Fruit fly (Drosophila melanogaster) whole organism, embryonic: ENCODE measurements around the gene CG2321.

Source experiments
- Asciz ChIP-seq: fragments of 200-800 bp; sonication (Bioruptor generic); optimal IDR thresholded peaks from 2 replicates; lab custom pipeline; 2017; ENCODE audit warnings: missing biosample characterization, mild to moderate bottlenecking, missing genetic modification characterization, missing genetic modification reagents
- CG10979 ChIP-seq: fragments of 200-800 bp; sonication (Bioruptor generic); optimal IDR thresholded peaks from 2 replicates; lab custom pipeline; 2018; ENCODE audit warnings: missing biosample characterization, mild to moderate bottlenecking, missing genetic modification characterization, moderate library complexity
- CG11504 ChIP-seq: fragments of 200-800 bp; sonication (Bioruptor generic); optimal IDR thresholded peaks from 3 replicates; lab custom pipeline; 2019; ENCODE audit warnings: missing biosample characterization, mild to moderate bottlenecking, missing genetic modification characterization, moderate library complexity
- CG11723 ChIP-seq: fragments of 200-800 bp; sonication (Bioruptor generic); optimal IDR thresholded peaks from 2 replicates; lab custom pipeline; 2017; ENCODE audit warnings: missing biosample characterization, mild to moderate bottlenecking, missing genetic modification characterization
- CG15601 ChIP-seq: fragments of 200-800 bp; sonication (Bioruptor generic); optimal IDR thresholded peaks from 3 replicates; lab custom pipeline; 2019; ENCODE audit warnings: missing biosample characterization, mild to moderate bottlenecking, missing genetic modification characterization, moderate library complexity
- CG17361 ChIP-seq: fragments of 200-800 bp; sonication (Bioruptor generic); IDR thresholded peaks from 3 replicates; pipeline ENCODE4 v1.3.6; 2022; ENCODE audit warnings: missing biosample characterization, missing genetic modification characterization
- CG2116 ChIP-seq: fragments of 200-800 bp; sonication (Bioruptor generic); optimal IDR thresholded peaks from 3 replicates; lab custom pipeline; 2018; ENCODE audit warnings: missing biosample characterization, mild to moderate bottlenecking, missing genetic modification characterization
- CG3065 ChIP-seq: fragments of 200-800 bp; sonication (Bioruptor generic); optimal IDR thresholded peaks from 2 replicates; lab custom pipeline; 2016; ENCODE audit warnings: missing biosample characterization, missing genetic modification characterization
- CG3163 ChIP-seq: fragments of 200-800 bp; sonication (Bioruptor generic); optimal IDR thresholded peaks from 3 replicates; lab custom pipeline; 2016; ENCODE audit warnings: missing biosample characterization, missing genetic modification characterization
- CG32532 ChIP-seq: fragments of 200-800 bp; sonication (Bioruptor generic); IDR thresholded peaks from 2 replicates; pipeline ENCODE4 v1.3.6; 2022; ENCODE audit warnings: missing biosample characterization, missing genetic modification characterization
- CG3847 ChIP-seq: fragments of 200-800 bp; sonication (Bioruptor generic); IDR thresholded peaks from 2 replicates; pipeline ENCODE4 v1.3.6; 2022; ENCODE audit warnings: missing biosample characterization, missing genetic modification characterization
- CG42726 ChIP-seq: fragments of 200-800 bp; sonication (Bioruptor generic); IDR thresholded peaks from 2 replicates; pipeline ENCODE4 v1.3.6; 2022; ENCODE audit warnings: missing biosample characterization, missing genetic modification characterization; ENCODE audit not compliant: partially characterized antibody
- CG6791 ChIP-seq: fragments of 200-800 bp; sonication (Bioruptor generic); IDR thresholded peaks from 3 replicates; pipeline ENCODE4 v1.3.6; 2022; ENCODE audit warnings: missing biosample characterization, missing genetic modification characterization; ENCODE audit not compliant: partially characterized antibody
- CG7556 ChIP-seq: fragments of 200-800 bp; sonication (Bioruptor generic); optimal IDR thresholded peaks from 2 replicates; lab custom pipeline; 2017; ENCODE audit warnings: missing biosample characterization, mild to moderate bottlenecking, missing genetic modification characterization
- CoRest ChIP-seq: fragments of 200-800 bp; sonication (Bioruptor generic); optimal IDR thresholded peaks from 3 replicates; lab custom pipeline; 2018; ENCODE audit warnings: missing biosample characterization, mild to moderate bottlenecking, missing genetic modification characterization, moderate library complexity
- D ChIP-seq, 2 experiments: fragments of 200-800 bp in 1 of 2; fragments of >200 bp in 1 of 2; sonication (Bioruptor generic) in 1 of 2; optimal IDR thresholded peaks; 2 replicates in 1 of 2; 3 replicates in 1 of 2; lab custom pipeline; 2017; ENCODE audit warnings: mild to moderate bottlenecking in 1 of 2, missing biosample characterization in 1 of 2, missing genetic modification characterization in 1 of 2, missing genetic modification reagents in 1 of 2
- D19A ChIP-seq: fragments of 200-800 bp; optimal IDR thresholded peaks from 3 replicates; lab custom pipeline; 2019; ENCODE audit warnings: missing biosample characterization, mild to moderate bottlenecking, missing genetic modification characterization, moderate library complexity
- Dll ChIP-seq: fragments of 200-800 bp; sonication (Bioruptor generic); IDR thresholded peaks from 4 replicates; pipeline ENCODE4 v1.3.6; 2022; ENCODE audit warnings: missing biosample characterization, missing genetic modification characterization; ENCODE audit not compliant: partially characterized antibody
- E2f2 ChIP-seq: fragments of 200-800 bp; sonication (Bioruptor generic); IDR thresholded peaks from 2 replicates; pipeline ENCODE4 v1.3.6; 2022; ENCODE audit warnings: missing biosample characterization, missing genetic modification characterization
- ERR ChIP-seq: fragments of 200-800 bp; sonication (Bioruptor generic); optimal IDR thresholded peaks from 2 replicates; lab custom pipeline; 2016; ENCODE audit warnings: missing biosample characterization, missing genetic modification characterization
- H2.0 ChIP-seq: fragments of 200-800 bp; sonication (Bioruptor generic); IDR thresholded peaks from 2 replicates; pipeline ENCODE4 v1.3.6; 2022; ENCODE audit warnings: missing biosample characterization, missing genetic modification characterization
- Pdp1 ChIP-seq, 2 experiments: fragments of 200-800 bp; sonication (Bioruptor generic); optimal IDR thresholded peaks; 3 replicates each; lab custom pipeline; 2016; ENCODE audit warnings: missing biosample characterization in 2 of 2, missing genetic modification characterization in 2 of 2, mild to moderate bottlenecking in 1 of 2, moderate library complexity in 1 of 2
- Six4 ChIP-seq: fragments of 200-800 bp; sonication (Bioruptor generic); optimal IDR thresholded peaks from 2 replicates; lab custom pipeline; 2016; ENCODE audit warnings: missing biosample characterization, missing genetic modification characterization
- Sox102F ChIP-seq: fragments of 200-800 bp; sonication (Bioruptor generic); optimal IDR thresholded peaks from 2 replicates; lab custom pipeline; 2018; ENCODE audit warnings: missing biosample characterization, mild to moderate bottlenecking, missing genetic modification characterization, moderate library complexity
- Xrp1 ChIP-seq: fragments of 200-800 bp; sonication (Bioruptor generic); IDR thresholded peaks from 2 replicates; pipeline ENCODE4 v1.3.6; 2022; ENCODE audit warnings: missing biosample characterization, missing genetic modification characterization
- abd-A ChIP-seq: fragments of 200-800 bp; sonication (Bioruptor generic); optimal IDR thresholded peaks from 3 replicates; lab custom pipeline; 2019; ENCODE audit warnings: missing biosample characterization, mild to moderate bottlenecking, missing genetic modification characterization, moderate library complexity
- bcd ChIP-seq: fragments of 200-800 bp; sonication (Bioruptor generic); optimal IDR thresholded peaks from 2 replicates; lab custom pipeline; 2017; ENCODE audit warnings: missing biosample characterization, mild to moderate bottlenecking, missing genetic modification characterization
- bsh ChIP-seq, 2 experiments: fragments of 200-800 bp; sonication (Bioruptor generic); optimal IDR thresholded peaks; 2 replicates each; lab custom pipeline; 2017 to 2018; ENCODE audit warnings: mild to moderate bottlenecking in 2 of 2, missing biosample characterization in 2 of 2, missing genetic modification characterization in 2 of 2, moderate library complexity in 1 of 2
- dmrt11E ChIP-seq: fragments of 200-800 bp; sonication (Bioruptor generic); optimal IDR thresholded peaks from 3 replicates; lab custom pipeline; 2018; ENCODE audit warnings: missing biosample characterization, mild to moderate bottlenecking, missing genetic modification characterization, moderate library complexity
- eyg ChIP-seq: fragments of 200-800 bp; sonication (Bioruptor generic); optimal IDR thresholded peaks from 3 replicates; lab custom pipeline; 2016; ENCODE audit warnings: missing biosample characterization, missing genetic modification characterization
- fd64A ChIP-seq: fragments of 200-800 bp; sonication (Bioruptor generic); optimal IDR thresholded peaks from 3 replicates; lab custom pipeline; 2018; ENCODE audit warnings: missing biosample characterization, mild to moderate bottlenecking, missing genetic modification characterization
- gem ChIP-seq: fragments of 200-800 bp; sonication (Bioruptor generic); optimal IDR thresholded peaks from 2 replicates; lab custom pipeline; 2019; ENCODE audit warnings: missing biosample characterization, mild to moderate bottlenecking, missing genetic modification characterization, moderate library complexity
- nerfin-2 ChIP-seq: fragments of 200-800 bp; sonication (Bioruptor generic); IDR thresholded peaks from 2 replicates; pipeline ENCODE4 v1.3.6; 2022; ENCODE audit warnings: missing biosample characterization, missing genetic modification characterization; ENCODE audit not compliant: partially characterized antibody
- nmo ChIP-seq: fragments of 200-800 bp; sonication (Bioruptor generic); optimal IDR thresholded peaks from 2 replicates; lab custom pipeline; 2018; ENCODE audit warnings: missing biosample characterization, mild to moderate bottlenecking, missing genetic modification characterization, moderate library complexity
- org-1 ChIP-seq: fragments of 200-800 bp; sonication (Bioruptor generic); optimal IDR thresholded peaks from 2 replicates; lab custom pipeline; 2017; ENCODE audit warnings: missing biosample characterization, missing genetic modification characterization
- sens ChIP-seq: fragments of 200-800 bp; sonication (Bioruptor generic); peaks from one replicate; lab custom pipeline; 2016; ENCODE audit warnings: missing biosample characterization, missing genetic modification characterization
- slbo ChIP-seq: fragments of 200-800 bp; sonication (Bioruptor generic); IDR thresholded peaks from 2 replicates; pipeline ENCODE4 v1.3.6; 2022; ENCODE audit warnings: missing biosample characterization, missing genetic modification characterization
- slp2 ChIP-seq: fragments of 200-800 bp; sonication (Bioruptor generic); optimal IDR thresholded peaks from 2 replicates; lab custom pipeline; 2016; ENCODE audit warnings: missing biosample characterization, missing genetic modification characterization
- stc ChIP-seq: fragments of 200-800 bp; sonication (Bioruptor generic); IDR thresholded peaks from 2 replicates; pipeline ENCODE4 v1.3.6; 2022; ENCODE audit warnings: missing biosample characterization, missing genetic modification characterization
- tll ChIP-seq, 2 experiments: fragments of 200-800 bp in 1 of 2; fragments of >200 bp in 1 of 2; sonication (Bioruptor generic) in 1 of 2; optimal IDR thresholded peaks; 2 replicates each; lab custom pipeline; 2017 to 2019; ENCODE audit warnings: missing biosample characterization in 2 of 2, missing genetic modification characterization in 2 of 2, mild to moderate bottlenecking in 1 of 2, moderate library complexity in 1 of 2
- tna ChIP-seq: fragments of 200-800 bp; sonication (Bioruptor generic); IDR thresholded peaks from 2 replicates; pipeline ENCODE4 v1.3.6; 2022; ENCODE audit warnings: missing biosample characterization, missing genetic modification characterization; ENCODE audit not compliant: partially characterized antibody
- vnd ChIP-seq: fragments of 200-800 bp; sonication (Bioruptor generic); IDR thresholded peaks from 3 replicates; pipeline ENCODE4 v1.3.6; 2022; ENCODE audit warnings: missing biosample characterization, missing genetic modification characterization; ENCODE audit not compliant: partially characterized antibody
- vvl ChIP-seq: fragments of 200-800 bp; sonication (Bioruptor generic); IDR thresholded peaks from 2 replicates; pipeline ENCODE4 v1.3.6; 2022; ENCODE audit warnings: missing biosample characterization, missing genetic modification characterization
- z ChIP-seq: fragments of 200-800 bp; sonication (Bioruptor generic); IDR thresholded peaks from 3 replicates; pipeline ENCODE4 v1.3.6; 2022; ENCODE audit warnings: missing biosample characterization, missing genetic modification characterization
- zf30C ChIP-seq: fragments of 200-800 bp; sonication (Bioruptor generic); optimal IDR thresholded peaks from 3 replicates; lab custom pipeline; 2018; ENCODE audit warnings: missing biosample characterization, mild to moderate bottlenecking, missing genetic modification characterization

Gene CG2321

dm6 chr3R:29495815-29496214 lies 6.8 kb upstream of the CG2321 start (continued):
- no peak for TF ChIP-seq fd64A (GFP tag; lab: Kevin White, UChicago)
- TF ChIP-seq bcd = peak; percentile 20
- peak; percentile 57 for TF ChIP-seq sens (GFP tag; lab: Kevin White, UChicago)
- TF ChIP-seq Xrp1 (GFP tag; lab: Robert Waterston, UW) = peak; percentile 38; the same call in 1 of the 2 replicates
- peak; percentile 32 for TF ChIP-seq Sox102F (GFP tag; lab: Kevin White, UChicago)
- TF ChIP-seq dmrt11E (tag; lab: Kevin White, UChicago) = peak; percentile 3
- peak; percentile 1 for TF ChIP-seq CG15601 (tag; lab: Kevin White, UChicago)
- TF ChIP-seq zf30C = peak; percentile 19
- TF ChIP-seq CoRest (tag; lab: Kevin White, UChicago) = peak; percentile 39
- peak; percentile 39 for TF ChIP-seq nmo (GFP tag; lab: Kevin White, UChicago)
- TF ChIP-seq CG10979 = peak; percentile 2
- TF ChIP-seq CG7556 = peak; percentile 34
- TF ChIP-seq bsh (GFP tag; optimal IDR thresholded peaks at IDR 0.05; lab: Kevin White, UChicago) = peak in 1 of 2 experiments; percentile 14
- TF ChIP-seq slp2 (GFP tag; lab: Kevin White, UChicago) = no peak
- no peak for TF ChIP-seq D (optimal IDR thresholded peaks at IDR 0.05; lab: Kevin White, UChicago)
- peak; percentile 18 for TF ChIP-seq D (GFP tag; optimal IDR thresholded peaks at IDR 0.05; lab: Kevin White, UChicago)
- no peak for TF ChIP-seq stc

DNA sequence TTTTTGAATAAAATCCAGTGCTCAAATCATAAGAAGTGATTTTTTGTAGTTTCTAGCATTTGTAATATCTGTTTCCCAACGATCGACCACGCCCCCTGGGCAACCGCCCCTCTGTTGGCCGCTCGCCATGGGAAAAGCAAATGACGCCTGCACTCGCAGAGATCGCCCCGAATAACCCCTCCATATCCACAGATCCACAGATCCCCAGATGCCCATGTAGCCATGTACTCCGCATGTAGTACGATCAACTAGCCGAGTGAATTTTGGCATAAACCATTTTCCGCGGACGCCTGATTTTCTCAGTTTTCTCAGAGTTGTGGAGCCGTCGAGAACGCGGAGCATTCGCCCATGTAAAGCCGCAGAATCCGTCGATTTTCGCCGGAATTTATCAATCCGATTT lies 5.4 kb upstream of the CG2321 start, which contains the start of gene FipoQ:
Gene FipoQ, plus strand, starts transcription at position 301 of the 400 bp plus-strand sequence.
- TF ChIP-seq gem (tag; lab: Kevin White, UChicago) (no peak), Asciz (GFP tag; lab: Kevin White, UChicago) (no peak), z (GFP tag; lab: Robert Waterston, UW) (0 out of 3 replicates have a peak, but pooled peaks have one; percentile 26), H2.0 (no peak), D19A (tag; lab: Kevin White, UChicago) (no peak), eyg (no peak), tna (GFP tag; lab: Robert Waterston, UW) (0 out of 2 replicates have a peak, but pooled peaks have one; percentile 39), Six4 (GFP tag; lab: Kevin White, UChicago) (no peak), vnd (0 out of 3 replicates have a peak, but pooled peaks have one; percentile 9)

DNA sequence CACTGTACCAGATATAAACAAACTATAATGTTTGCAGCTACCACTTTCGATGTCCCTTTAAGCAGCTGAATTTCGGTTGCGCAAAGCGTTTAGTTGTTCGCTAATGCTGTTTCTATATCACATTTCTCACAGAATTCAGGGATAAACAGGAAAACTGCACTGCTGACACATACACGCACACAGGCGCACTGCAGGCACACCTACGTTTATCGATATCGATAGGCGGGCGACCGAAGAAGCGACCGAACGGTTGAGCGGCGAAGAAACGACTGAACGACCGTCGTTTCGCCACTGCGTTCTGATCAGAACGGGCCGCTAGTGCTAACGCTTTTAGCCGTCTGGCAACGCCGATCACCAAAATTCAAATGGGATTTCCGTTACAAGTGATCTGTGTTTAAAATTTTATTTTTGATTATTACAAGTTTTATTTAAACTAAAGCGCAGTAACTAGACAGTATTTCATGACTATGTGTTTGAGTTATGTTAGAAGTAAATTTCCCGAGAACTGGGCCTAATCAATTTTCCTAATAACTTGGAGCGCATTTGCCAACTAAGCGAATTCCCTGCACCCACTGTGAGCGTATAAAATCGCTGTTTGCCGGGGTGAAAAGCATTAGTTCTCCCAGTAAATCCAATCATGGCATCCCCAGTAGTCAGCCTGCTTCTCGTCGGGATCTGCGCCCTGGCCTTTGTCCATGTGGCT lies 4.3 kb upstream of the CG2321 start, which contains the start of the genes CG2310 and Diedel:
Gene CG2310, minus strand, starts transcription at position 277 of the 703 bp plus-strand sequence.
Gene Diedel, plus strand, starts transcription at position 611 of the 703 bp plus-strand sequence.
- TF ChIP-seq vvl (peak; percentile 37; the same call in 1 of the 2 replicates), E2f2 (GFP tag; lab: Robert Waterston, UW) (peak; percentile 73), ERR (GFP tag; lab: Kevin White, UChicago) (peak; percentile 38), CG15601 (tag; lab: Kevin White, UChicago) (peak; percentile 26), CG11723 (GFP tag; lab: Kevin White, UChicago) (no peak), slbo (GFP tag; lab: Robert Waterston, UW) (no peak), CG42726 (GFP tag; lab: Robert Waterston, UW) (peak; percentile 45; the same call in 1 of the 2 replicates), nerfin-2 (GFP tag; lab: Robert Waterston, UW) (peak; percentile 70), org-1 (GFP tag; lab: Kevin White, UChicago) (no peak), CG11504 (no peak), CG6791 (GFP tag; lab: Robert Waterston, UW) (peak; percentile 69; the same call in 2 of the 3 replicates), CG2116 (GFP tag; lab: Kevin White, UChicago) (peak; percentile 57), abd-A (tag; lab: Kevin White, UChicago) (no peak), tll (GFP tag; optimal IDR thresholded peaks at IDR 0.05; lab: Kevin White, UChicago) (no peak), Dll (peak; percentile 48; the same call in 3 of the 4 replicates), CG3847 (GFP tag; lab: Robert Waterston, UW) (peak; percentile 78), CG3065 (GFP tag; lab: Kevin White, UChicago) (peak; percentile 0), CG32532 (0 out of 2 replicates have a peak, but pooled peaks have one; percentile 34), CG17361 (GFP tag; lab: Robert Waterston, UW) (no peak), CG3163 (peak; percentile 6), Pdp1 (GFP tag; optimal IDR thresholded peaks at IDR 0.05; lab: Kevin White, UChicago) (peak in 1 of 2 experiments; percentile 20), H2.0 (peak; percentile 3; the same call in 1 of the 2 replicates)
